Worm (Caenorhabditis elegans): Measurements from ENCODE around the gene glb-6.
A peak's percentile ranks its signal among the peaks of the same experiment; 100 is the strongest.

Gene glb-6

ce11 chrV:5535774-5536173 lies 34.6 kb downstream of the glb-6 start, which contains the start of gene C24G6.8:
TSS of gene C24G6.8 (minus strand) at chrV:5535874.
- TF ChIP-seq zfp-3 (GFP tag; conservative IDR thresholded peaks at IDR 0.05): no peak
- TF ChIP-seq unc-62 (GFP tag; optimal IDR thresholded peaks at IDR 0.05 in 1 of 2): peak in 1 of 2 experiments; percentile 3
- no peak for TF ChIP-seq unc-62 (tag; optimal IDR thresholded peaks at IDR 0.05)

ce11 chrV:5533755-5534154 lies 36.6 kb downstream of the glb-6 start, which contains the start of gene grl-1:
TSS of gene grl-1 (minus strand) at chrV:5533855.
- no peak for TF ChIP-seq nhr-11 (tag; optimal IDR thresholded peaks at IDR 0.05)
- TF ChIP-seq daf-16 (GFP tag; optimal IDR thresholded peaks at IDR 0.05): no peak
- no peak for TF ChIP-seq daf-16 (tag; optimal IDR thresholded peaks at IDR 0.05)
- no peak for TF ChIP-seq nhr-77 (tag; optimal IDR thresholded peaks at IDR 0.05)
- TF ChIP-seq saeg-2 (GFP tag; IDR thresholded peaks at IDR 0.05): no peak
- TF ChIP-seq R02D3.7 (tag; optimal IDR thresholded peaks at IDR 0.05): no peak
- TF ChIP-seq hif-1 (tag; optimal IDR thresholded peaks at IDR 0.05): no peak
- TF ChIP-seq madf-9 (GFP tag; conservative IDR thresholded peaks at IDR 0.05): no peak
- TF ChIP-seq daf-12 (tag; optimal IDR thresholded peaks at IDR 0.05): no peak
- no peak for TF ChIP-seq hlh-11 (tag; optimal IDR thresholded peaks at IDR 0.05)
- TF ChIP-seq dmd-9 (GFP tag; IDR thresholded peaks at IDR 0.05): no peak
- TF ChIP-seq F10B5.3 (tag; optimal IDR thresholded peaks at IDR 0.05): no peak

ce11 chrV:5527694-5528093 lies 42.6 kb downstream of the glb-6 start:
- TF ChIP-seq arid-1 (GFP tag; conservative IDR thresholded peaks at IDR 0.05): no peak
- TF ChIP-seq unc-62 (GFP tag; optimal IDR thresholded peaks at IDR 0.05 in 1 of 2): peak in 1 of 2 experiments; percentile 92
- no peak for TF ChIP-seq unc-62 (tag; optimal IDR thresholded peaks at IDR 0.05)

- TF ChIP-seq ceh-44 (GFP tag; IDR thresholded peaks at IDR 0.05) (no peak), nhr-28 (tag; optimal IDR thresholded peaks at IDR 0.05) (no peak), aha-1 (tag) (peak; percentile 80), ceh-32 (tag; optimal IDR thresholded peaks at IDR 0.05; ENCODE audit: poor library complexity) (no peak), ceh-20 (GFP tag; IDR thresholded peaks at IDR 0.05) (no peak), unc-62 (GFP tag; optimal IDR thresholded peaks at IDR 0.05 in 1 of 2) (peak in 1 of 2 experiments; percentile 80), unc-62 (tag; optimal IDR thresholded peaks at IDR 0.05) (no peak), lin-38 (GFP tag; IDR thresholded peaks at IDR 0.05) (no peak)
These were observed 45.1 kb downstream of the glb-6 start for ce11 chrV:5525208-5525607.

- TF ChIP-seq mes-2 (tag; optimal IDR thresholded peaks at IDR 0.05; ENCODE audit: poor library complexity, severe bottlenecking) (no peak), spr-3 (GFP tag; optimal IDR thresholded peaks at IDR 0.05) (no peak), nhr-28 (tag; optimal IDR thresholded peaks at IDR 0.05) (peak; percentile 22), unc-62 (GFP tag; optimal IDR thresholded peaks at IDR 0.05 in 1 of 2) (peak in 1 of 2 experiments; percentile 83), unc-62 (tag; optimal IDR thresholded peaks at IDR 0.05) (no peak)
These were observed 47.1 kb downstream of the glb-6 start for ce11 chrV:5523260-5523659.

- TF ChIP-seq zag-1 (tag; optimal IDR thresholded peaks at IDR 0.05) (no peak), T26A8.4 (GFP tag; IDR thresholded peaks at IDR 0.05) (0 out of 2 replicates have a peak, but pooled peaks have one; percentile 22), aha-1 (tag) (peak; percentile 97), lsy-2 (tag; optimal IDR thresholded peaks at IDR 0.05) (peak in 1 of 2 experiments; percentile 4)
These were observed 48.5 kb downstream of the glb-6 start, which contains the start of gene hir-1 for ce11 chrV:5521735-5522241. TSS of gene hir-1 (plus strand) at chrV:5522139.

Data from whole organism, L4 larva.